Fruit fly (Drosophila melanogaster): ENCODE data around the gene CG33272.
A peak's percentile ranks its signal among the peaks of the same experiment; 100 is the strongest.

CG33272 gene

DNA sequence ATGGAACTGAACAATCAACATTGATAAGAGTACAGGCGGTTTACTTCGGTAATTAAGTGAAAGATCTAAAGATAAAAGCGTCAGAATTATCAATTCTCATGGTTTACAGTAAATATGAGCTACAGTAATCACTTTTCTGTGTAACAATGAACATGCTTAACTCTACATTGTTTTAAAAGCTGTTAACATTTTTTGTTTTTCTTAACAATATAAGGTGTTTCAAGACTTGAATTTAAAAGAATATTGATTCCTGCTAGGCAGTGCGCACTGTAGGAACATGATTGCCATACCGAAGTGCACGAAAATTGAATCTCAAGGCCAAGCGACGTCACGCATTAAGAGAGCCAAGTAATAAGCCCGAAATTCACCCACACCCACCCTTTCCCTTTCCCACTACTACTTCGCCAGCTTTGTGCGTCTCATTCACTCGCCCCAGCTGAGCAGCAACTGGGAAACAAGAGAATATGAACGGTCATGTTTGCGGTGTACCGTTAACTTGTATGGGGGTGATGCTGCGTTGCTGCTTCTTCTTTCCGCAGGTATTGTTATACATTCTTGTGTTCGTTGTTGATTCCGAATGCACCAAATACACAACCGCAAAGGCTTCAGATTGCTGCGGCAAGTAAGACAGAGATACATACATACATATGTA is 19.0 kb downstream of the CG33272 start (continued):
- TF ChIP-seq CG8089 (GFP tag; optimal IDR thresholded peaks at IDR 0.05) (no peak), zen (tag; optimal IDR thresholded peaks at IDR 0.05) (peak; percentile 25), yki (optimal IDR thresholded peaks at IDR 0.05) (no peak), GATAe (GFP tag; conservative IDR thresholded peaks at IDR 0.05) (no peak), unpg (GFP tag; optimal IDR thresholded peaks at IDR 0.05) (peak; percentile 64), CG9932 (GFP tag; IDR thresholded peaks at IDR 0.05) (peak; percentile 71), unc-4 (GFP tag; IDR thresholded peaks at IDR 0.05; ENCODE audit: partially characterized antibody) (no peak), Rfx (GFP tag; IDR thresholded peaks at IDR 0.05) (peak; percentile 77), CG2875 (GFP tag; optimal IDR thresholded peaks at IDR 0.05) (no peak), Opbp (GFP tag; IDR thresholded peaks at IDR 0.05; ENCODE audit: partially characterized antibody) (no peak), hb (GFP tag; IDR thresholded peaks at IDR 0.05; ENCODE audit: partially characterized antibody) (no peak), sr (GFP tag; IDR thresholded peaks at IDR 0.05) (no peak), Dll (GFP tag; IDR thresholded peaks at IDR 0.05; ENCODE audit: partially characterized antibody) (no peak), HmgD (GFP tag; optimal IDR thresholded peaks at IDR 0.05) (no peak), E2f1 (GFP tag; IDR thresholded peaks at IDR 0.05) (peak; percentile 66; the same call in 1 of the 2 replicates), Ets65A (GFP tag) (no peak), lbe (GFP tag; optimal IDR thresholded peaks at IDR 0.05) (peak; percentile 81), pho (GFP tag; optimal IDR thresholded peaks at IDR 0.05) (peak; percentile 27), CG2712 (tag; optimal IDR thresholded peaks at IDR 0.05) (peak; percentile 70), phol (tag; optimal IDR thresholded peaks at IDR 0.05) (peak; percentile 60), CG12155 (GFP tag; optimal IDR thresholded peaks at IDR 0.05) (peak; percentile 59), CG31441 (GFP tag; IDR thresholded peaks at IDR 0.05) (peak; percentile 43; the same call in 1 of the 2 replicates), hkb (optimal IDR thresholded peaks at IDR 0.05) (no peak), hkb (GFP tag; IDR thresholded peaks at IDR 0.05) (peak; percentile 73), Bdp1 (GFP tag; optimal IDR thresholded peaks at IDR 0.05) (no peak), her (GFP tag; optimal IDR thresholded peaks at IDR 0.05) (peak; percentile 48), CG10462 (GFP tag; optimal IDR thresholded peaks at IDR 0.05) (no peak), Elba2 (GFP tag; optimal IDR thresholded peaks at IDR 0.05) (no peak), CG12744 (GFP tag; optimal IDR thresholded peaks at IDR 0.05) (no peak), Dip2 (GFP tag; IDR thresholded peaks at IDR 0.05) (no peak), Sry-β (GFP tag; optimal IDR thresholded peaks at IDR 0.05) (no peak), dan (GFP tag; IDR thresholded peaks at IDR 0.05) (no peak), CG32532 (GFP tag; IDR thresholded peaks at IDR 0.05) (peak; percentile 81), Lpt (GFP tag; optimal IDR thresholded peaks at IDR 0.05) (no peak), cas (GFP tag; IDR thresholded peaks at IDR 0.05) (no peak), Tbp (GFP tag; optimal IDR thresholded peaks at IDR 0.05) (no peak), vnd (GFP tag; IDR thresholded peaks at IDR 0.05; ENCODE audit: partially characterized antibody) (no peak), bigmax (GFP tag; optimal IDR thresholded peaks at IDR 0.05) (no peak), fu2 (GFP tag; optimal IDR thresholded peaks at IDR 0.05) (no peak), Eip74EF (GFP tag; optimal IDR thresholded peaks at IDR 0.05) (no peak), CG13296 (GFP tag; optimal IDR thresholded peaks at IDR 0.05) (peak; percentile 47), BEAF-32 (GFP tag; optimal IDR thresholded peaks at IDR 0.05) (no peak), CG42726 (GFP tag; IDR thresholded peaks at IDR 0.05; ENCODE audit: partially characterized antibody) (no peak), CG15696 (tag; optimal IDR thresholded peaks at IDR 0.05) (peak; percentile 1), Doc2 (GFP tag; IDR thresholded peaks at IDR 0.05) (no peak), CG1792 (GFP tag; optimal IDR thresholded peaks at IDR 0.05) (peak; percentile 17), CG10366 (GFP tag; IDR thresholded peaks at IDR 0.05) (peak; percentile 69; the same call in 1 of the 2 replicates), dm (GFP tag; optimal IDR thresholded peaks at IDR 0.05) (no peak), ab (GFP tag; optimal IDR thresholded peaks at IDR 0.05) (no peak), TFAM (GFP tag; optimal IDR thresholded peaks at IDR 0.05) (no peak), C15 (GFP tag; IDR thresholded peaks at IDR 0.05) (no peak)
